Worm (Caenorhabditis elegans) whole organism, L4 larva: ENCODE data around the gene prx-10.

Experiments
- F37D6.2 ChIP-seq: sonication (generic microtip); optimal IDR thresholded peaks from 2 replicates; lab custom pipeline; 2016; ENCODE audit warnings: mild to moderate bottlenecking, missing genetic modification characterization, missing compliant biosample characterization
- T20F7.1 ChIP-seq: fragments of 200-800 bp; sonication (Bioruptor generic); optimal IDR thresholded peaks from 2 replicates; lab custom pipeline; 2018; ENCODE audit warnings: mild to moderate bottlenecking, missing genetic modification characterization, missing compliant biosample characterization
- T26A8.4 ChIP-seq: fragments of 200-800 bp; sonication (Bioruptor generic); IDR thresholded peaks from 2 replicates; pipeline ENCODE4 v1.3.6; 2022; ENCODE audit warnings: missing genetic modification characterization, missing compliant biosample characterization
- Y105C5A.15 ChIP-seq: fragments of 200-800 bp; sonication (Bioruptor generic); IDR thresholded peaks from 2 replicates; pipeline ENCODE4 v1.3.6; 2022; ENCODE audit warnings: missing genetic modification characterization, missing compliant biosample characterization
- Y75B8A.6 ChIP-seq: fragments of 200-800 bp; sonication (Bioruptor generic); IDR thresholded peaks from 2 replicates; pipeline ENCODE4 v1.3.6; 2022; ENCODE audit warnings: missing genetic modification reagents, missing genetic modification characterization, missing compliant biosample characterization
- ama-1 ChIP-seq: fragments of 150-350 bp; optimal IDR thresholded peaks from 2 replicates; lab custom pipeline; 2014; ENCODE audit warnings: inconsistent platforms, mixed read lengths
- attf-4 ChIP-seq: sonication (generic microtip); optimal IDR thresholded peaks from 3 replicates; lab custom pipeline; 2017; ENCODE audit warnings: missing biosample characterization, missing genetic modification characterization
- ceh-20 ChIP-seq: fragments of 200-800 bp; sonication (Bioruptor generic); IDR thresholded peaks from 2 replicates; pipeline ENCODE4 v1.3.6; 2022; ENCODE audit warnings: missing genetic modification reagents, missing genetic modification characterization, missing compliant biosample characterization
- ceh-32 ChIP-seq: sonication (generic microtip); optimal IDR thresholded peaks from 2 replicates; lab custom pipeline; 2016; ENCODE audit warnings: mild to moderate bottlenecking, missing genetic modification characterization, missing compliant biosample characterization; ENCODE audit not compliant: poor library complexity
- cey-2 ChIP-seq: sonication (generic microtip); optimal IDR thresholded peaks from 3 replicates; lab custom pipeline; 2017; ENCODE audit warnings: missing genetic modification characterization, mild to moderate bottlenecking, missing compliant biosample characterization, antibody characterized with exemption, borderline replicate concordance; ENCODE audit not compliant: insufficient read depth
- ctbp-1 ChIP-seq: fragments of 200-800 bp; sonication (Bioruptor generic); IDR thresholded peaks from 2 replicates; pipeline ENCODE4 v1.3.6; 2022; ENCODE audit warnings: missing genetic modification reagents, missing genetic modification characterization, missing compliant biosample characterization
- daf-16 ChIP-seq, 3 experiments: sonication (generic microtip); optimal IDR thresholded peaks; 2 replicates each; lab custom pipeline; 2016 to 2017; ENCODE audit warnings: missing genetic modification characterization in 3 of 3, missing genetic modification reagents in 3 of 3, mild to moderate bottlenecking in 2 of 3, missing compliant biosample characterization in 2 of 3, missing biosample characterization in 1 of 3, moderate library complexity in 1 of 3
- dmd-6 ChIP-seq: fragments of 200-800 bp; sonication (Bioruptor generic); IDR thresholded peaks from 2 replicates; pipeline ENCODE4 v1.3.6; 2022; ENCODE audit warnings: missing genetic modification reagents, missing genetic modification characterization, missing compliant biosample characterization
- dmd-9 ChIP-seq: fragments of 200-800 bp; sonication (Bioruptor generic); IDR thresholded peaks from 2 replicates; pipeline ENCODE4 v1.3.6; 2022; ENCODE audit warnings: missing genetic modification reagents, missing genetic modification characterization, missing compliant biosample characterization
- dpl-1 ChIP-seq: fragments of 150-350 bp; optimal IDR thresholded peaks from 2 replicates; lab custom pipeline; 2014; ENCODE audit warnings: missing biosample characterization, missing genetic modification reagents, missing genetic modification characterization
- duxl-1 ChIP-seq: sonication (generic microtip); optimal IDR thresholded peaks from 2 replicates; lab custom pipeline; 2016; ENCODE audit warnings: mild to moderate bottlenecking, missing genetic modification characterization, moderate library complexity, missing compliant biosample characterization; ENCODE audit not compliant: poor library complexity
- dve-1 ChIP-seq: sonication (generic microtip); optimal IDR thresholded peaks from 2 replicates; lab custom pipeline; 2017; ENCODE audit warnings: antibody characterized with exemption, mild to moderate bottlenecking, missing genetic modification characterization, missing compliant biosample characterization; ENCODE audit not compliant: insufficient read depth
- egl-27 ChIP-seq: sonication (generic microtip); optimal IDR thresholded peaks from 3 replicates; lab custom pipeline; 2017; ENCODE audit warnings: missing biosample characterization, missing genetic modification reagents, missing genetic modification characterization
- hif-1 ChIP-seq, 2 experiments: sonication (generic microtip); optimal IDR thresholded peaks; 2 replicates each; lab custom pipeline; 2016 to 2017; ENCODE audit warnings: missing compliant biosample characterization in 2 of 2, missing genetic modification characterization in 2 of 2, missing genetic modification reagents in 2 of 2, missing genotype in 2 of 2, mild to moderate bottlenecking in 1 of 2
- hmg-1.1 ChIP-seq: fragments of 200-800 bp; sonication (Bioruptor generic); IDR thresholded peaks from 2 replicates; pipeline ENCODE4 v1.3.6; 2022; ENCODE audit warnings: missing genetic modification reagents, missing genetic modification characterization, missing compliant biosample characterization
- lin-13 ChIP-seq: fragments of 150-350 bp; optimal IDR thresholded peaks from 2 replicates; lab custom pipeline; 2014; ENCODE audit warnings: missing biosample characterization, missing genetic modification reagents, missing genetic modification characterization
- lin-15B ChIP-seq: fragments of 150-350 bp; sonication (generic microtip); optimal IDR thresholded peaks from 3 replicates; lab custom pipeline; 2014; ENCODE audit warnings: missing biosample characterization, missing genetic modification characterization
- lin-29 ChIP-seq: fragments of 200-800 bp; sonication (Bioruptor generic); IDR thresholded peaks from 2 replicates; pipeline ENCODE4 v1.3.6; 2022; ENCODE audit warnings: missing genetic modification reagents, missing genetic modification characterization, missing compliant biosample characterization
- lin-38 ChIP-seq: fragments of 200-800 bp; sonication (Bioruptor generic); IDR thresholded peaks from 2 replicates; pipeline ENCODE4 v1.3.6; 2022; ENCODE audit warnings: missing genetic modification reagents, missing genetic modification characterization, missing compliant biosample characterization
- lin-39 ChIP-seq: fragments of 150-350 bp; optimal IDR thresholded peaks from 2 replicates; lab custom pipeline; 2014; ENCODE audit warnings: missing biosample characterization, missing genetic modification reagents, missing genetic modification characterization
- lir-3 ChIP-seq: sonication (generic microtip); optimal IDR thresholded peaks from 2 replicates; lab custom pipeline; 2016; ENCODE audit warnings: mild to moderate bottlenecking, missing genetic modification characterization, missing compliant biosample characterization
- lsy-2 ChIP-seq, 2 experiments: fragments of 150-350 bp in 1 of 2; sonication (generic microtip) in 1 of 2; optimal IDR thresholded peaks; 2 replicates each; lab custom pipeline; 2014 to 2017; ENCODE audit warnings: missing biosample characterization in 2 of 2, missing genetic modification characterization in 2 of 2
- madf-9 ChIP-seq: fragments of 200-800 bp; sonication (Bioruptor generic); conservative IDR thresholded peaks from 2 replicates; pipeline ENCODE4 v1.3.6; 2022; ENCODE audit warnings: missing genetic modification reagents, missing genetic modification characterization, missing compliant biosample characterization
- mdl-1 ChIP-seq, 2 experiments: fragments of 150-350 bp in 1 of 2; sonication (generic microtip) in 1 of 2; optimal IDR thresholded peaks; 2 replicates each; lab custom pipeline; 2014 to 2017; ENCODE audit warnings: missing biosample characterization in 2 of 2, missing genetic modification characterization in 2 of 2
- mdt-29 ChIP-seq: fragments of 200-800 bp; sonication (Bioruptor generic); IDR thresholded peaks from 2 replicates; pipeline ENCODE4 v1.3.6; 2022; ENCODE audit warnings: missing genetic modification reagents, missing genetic modification characterization, missing compliant biosample characterization
- mep-1 ChIP-seq: fragments of 150-350 bp; sonication (generic microtip); optimal IDR thresholded peaks from 3 replicates; lab custom pipeline; 2014; ENCODE audit warnings: missing biosample characterization, missing genetic modification characterization
- mes-2 ChIP-seq: sonication (generic microtip); optimal IDR thresholded peaks from 2 replicates; lab custom pipeline; 2016; ENCODE audit warnings: missing genotype, mild to moderate bottlenecking, missing genetic modification characterization, missing compliant biosample characterization; ENCODE audit not compliant: poor library complexity, severe bottlenecking
- nhr-48 ChIP-seq: sonication (generic microtip); optimal IDR thresholded peaks from 2 replicates; lab custom pipeline; 2016; ENCODE audit warnings: mild to moderate bottlenecking, missing genetic modification characterization, missing compliant biosample characterization
- nhr-76 ChIP-seq: fragments of 150-350 bp; optimal IDR thresholded peaks from 2 replicates; lab custom pipeline; 2014; ENCODE audit warnings: missing biosample characterization, missing genetic modification characterization
- php-3 ChIP-seq: fragments of 200-800 bp; sonication (Bioruptor generic); IDR thresholded peaks from 2 replicates; pipeline ENCODE4 v1.3.6; 2022; ENCODE audit warnings: missing genetic modification reagents, missing genetic modification characterization, missing compliant biosample characterization
- set-16 ChIP-seq: fragments of 200-800 bp; sonication (Bioruptor generic); IDR thresholded peaks from 2 replicates; pipeline ENCODE4 v1.3.6; 2022; ENCODE audit warnings: missing genetic modification reagents, missing genetic modification characterization, missing compliant biosample characterization
- spr-1 ChIP-seq: sonication (generic microtip); optimal IDR thresholded peaks from 2 replicates; lab custom pipeline; 2016; ENCODE audit warnings: mild to moderate bottlenecking, missing genetic modification characterization, missing compliant biosample characterization
- unc-130 ChIP-seq: sonication (generic microtip); optimal IDR thresholded peaks from 2 replicates; lab custom pipeline; 2016; ENCODE audit warnings: missing genetic modification reagents, missing genetic modification characterization, missing compliant biosample characterization
- unc-62 ChIP-seq, 3 experiments: fragments of 150-350 bp in 1 of 3; sonication (generic microtip); optimal IDR thresholded peaks in 2 of 3; peaks in 1 of 3; 1 replicate in 1 of 3; 2 replicates in 2 of 3; lab custom pipeline; 2014 to 2017; ENCODE audit warnings: missing biosample characterization in 3 of 3, missing genetic modification characterization in 3 of 3, missing genetic modification reagents in 3 of 3, missing genotype in 1 of 3
- vab-7 ChIP-seq: fragments of 200-800 bp; sonication (Bioruptor generic); IDR thresholded peaks from 2 replicates; pipeline ENCODE4 v1.3.6; 2022; ENCODE audit warnings: missing genetic modification reagents, missing genetic modification characterization, missing compliant biosample characterization
- zag-1 ChIP-seq: fragments of 150-350 bp; optimal IDR thresholded peaks from 2 replicates; lab custom pipeline; 2014; ENCODE audit warnings: missing biosample characterization, missing genetic modification characterization
- zfp-3 ChIP-seq: fragments of 200-800 bp; sonication (Bioruptor generic); conservative IDR thresholded peaks from 2 replicates; pipeline ENCODE4 v1.3.6; 2022; ENCODE audit warnings: missing genetic modification reagents, missing genetic modification characterization, missing compliant biosample characterization
- ztf-11 ChIP-seq: fragments of 150-350 bp; optimal IDR thresholded peaks from 2 replicates; lab custom pipeline; 2014; ENCODE audit warnings: missing biosample characterization, missing genetic modification characterization

Gene prx-10

ce11 chrIII:5224908-5225307, 11.3 kb upstream of the prx-10 start (continued):
- TF ChIP-seq set-16 (GFP tag; lab: Robert Waterston, UW) (no peak), mep-1 (tag; lab: Kevin White, UChicago) (peak; percentile 14), dve-1 (peak; percentile 81), zag-1 (no peak), hmg-1.1 (GFP tag; lab: Robert Waterston, UW) (no peak), madf-9 (GFP tag; lab: Robert Waterston, UW) (0 out of 2 replicates have a peak, but pooled peaks have one; percentile 18)

ce11 chrIII:5225321-5225720, 10.9 kb upstream of the prx-10 start, which contains the start of gene nex-1:
nex-1 (plus strand) TSS chrIII:5225621.
- TF ChIP-seq unc-62 (GFP tag; optimal IDR thresholded peaks at IDR 0.05 in 1 of 2; lab: Kevin White, UChicago) (peak in 1 of 2 experiments; percentile 23), unc-62 (tag; optimal IDR thresholded peaks at IDR 0.05; lab: Kevin White, UChicago) (no peak), lin-29 (GFP tag; lab: Robert Waterston, UW) (no peak)

- TF ChIP-seq hif-1 (tag; optimal IDR thresholded peaks at IDR 0.05; lab: Kevin White, UChicago): peak in 1 of 2 experiments; percentile 77
- TF ChIP-seq lin-13 (GFP tag; lab: Kevin White, UChicago): peak; percentile 76
- peak; percentile 77 for TF ChIP-seq unc-130 (GFP tag; lab: Kevin White, UChicago)
- no peak for TF ChIP-seq vab-7 (GFP tag; lab: Robert Waterston, UW)
- peak; percentile 78 for TF ChIP-seq lin-38 (GFP tag; lab: Robert Waterston, UW)
- peak; percentile 95 for TF ChIP-seq mep-1 (tag; lab: Kevin White, UChicago)
- no peak for TF ChIP-seq Y75B8A.6 (GFP tag; lab: Robert Waterston, UW)
- TF ChIP-seq dmd-9: peak; percentile 42; the same call in 1 of the 2 replicates
- TF ChIP-seq ceh-20: peak; percentile 47; the same call in 1 of the 2 replicates
- TF ChIP-seq ctbp-1 (GFP tag; lab: Robert Waterston, UW): no peak
- peak; percentile 92 for TF ChIP-seq dve-1
- no peak for TF ChIP-seq lin-39 (tag; lab: Kevin White, UChicago)
- peak; percentile 60; the same call in 1 of the 2 replicates for TF ChIP-seq T26A8.4
- TF ChIP-seq mdl-1 (tag; optimal IDR thresholded peaks at IDR 0.05; lab: Kevin White, UChicago): peak in 1 of 2 experiments; percentile 28
- TF ChIP-seq T20F7.1 (GFP tag; lab: Kevin White, UChicago): peak; percentile 76
- no peak for TF ChIP-seq lir-3 (tag; lab: Kevin White, UChicago)
- no peak for TF ChIP-seq cey-2
- TF ChIP-seq php-3: no peak
- no peak for TF ChIP-seq mdt-29 (GFP tag; lab: Robert Waterston, UW)
- TF ChIP-seq F37D6.2 (tag; lab: Kevin White, UChicago): peak; percentile 52
- TF ChIP-seq zfp-3: 0 out of 2 replicates have a peak, but pooled peaks have one; percentile 37
- TF ChIP-seq daf-16 (GFP tag; optimal IDR thresholded peaks at IDR 0.05; lab: Kevin White, UChicago): peak in 1 of 2 experiments; percentile 14
- peak; percentile 46 for TF ChIP-seq daf-16 (tag; optimal IDR thresholded peaks at IDR 0.05; lab: Kevin White, UChicago)
- no peak for TF ChIP-seq lin-15B (tag; lab: Kevin White, UChicago)
- TF ChIP-seq ztf-11: no peak
- TF ChIP-seq Y105C5A.15 (GFP tag; lab: Robert Waterston, UW): no peak
- TF ChIP-seq nhr-48 (tag; lab: Kevin White, UChicago): no peak
- no peak for TF ChIP-seq egl-27
- peak; percentile 69 for TF ChIP-seq hmg-1.1 (GFP tag; lab: Robert Waterston, UW)
- peak; percentile 88 for TF ChIP-seq ama-1 (lab: Kevin White, UChicago)
- peak; percentile 11 for TF ChIP-seq duxl-1 (tag; lab: Kevin White, UChicago)
- peak; percentile 52 for TF ChIP-seq spr-1 (tag; lab: Kevin White, UChicago)
- TF ChIP-seq ceh-32: no peak
- TF ChIP-seq lsy-2 (tag; optimal IDR thresholded peaks at IDR 0.05; lab: Kevin White, UChicago): peak in 1 of 2 experiments; percentile 93
- peak; percentile 93 for TF ChIP-seq mes-2 (tag; lab: Kevin White, UChicago)
- TF ChIP-seq zag-1: no peak
- peak; percentile 81 for TF ChIP-seq dpl-1 (GFP tag; lab: Kevin White, UChicago)
- no peak for TF ChIP-seq attf-4 (tag; lab: Kevin White, UChicago)
- TF ChIP-seq nhr-76: no peak
- TF ChIP-seq dmd-6 (GFP tag; lab: Robert Waterston, UW): peak; percentile 44; the same call in 1 of the 2 replicates
Measured at ce11 chrIII:5227831-5228467, 8.3 kb upstream of the prx-10 start, which contains the start of the genes C34E10.12, C34E10.10 and atp-2. C34E10.12 (minus strand) TSS chrIII:5227881. C34E10.10 (minus strand) TSS chrIII:5227884. atp-2 (plus strand) TSS chrIII:5228417.
